Worm (Caenorhabditis elegans) whole organism, L3 larva: ENCODE data around the gene F41G4.7.
A peak's percentile ranks its signal among the peaks of the same experiment; 100 is the strongest.

Experiments
- R02D3.7 ChIP-seq: fragments of 150-350 bp; optimal IDR thresholded peaks from 2 replicates; lab custom pipeline; 2014; ENCODE audit warnings: missing biosample characterization, missing genetic modification characterization
- aly-2 ChIP-seq: fragments of 150-350 bp; optimal IDR thresholded peaks from 2 replicates; lab custom pipeline; 2014; ENCODE audit warnings: missing biosample characterization, missing genetic modification characterization
- ama-1 ChIP-seq: fragments of 150-350 bp; optimal IDR thresholded peaks from 2 replicates; lab custom pipeline; 2018
- ceh-16 ChIP-seq: sonication (generic microtip); optimal IDR thresholded peaks from 2 replicates; lab custom pipeline; 2017; ENCODE audit warnings: missing biosample characterization, missing genetic modification characterization
- ceh-28 ChIP-seq: fragments of 150-350 bp; optimal IDR thresholded peaks from 2 replicates; lab custom pipeline; 2014; ENCODE audit warnings: missing biosample characterization, missing genetic modification reagents, missing genetic modification characterization
- ceh-82 ChIP-seq: fragments of 150-350 bp; optimal IDR thresholded peaks from 2 replicates; lab custom pipeline; 2014; ENCODE audit warnings: missing biosample characterization, missing genetic modification characterization
- ceh-9 ChIP-seq: sonication (generic microtip); optimal IDR thresholded peaks from 2 replicates; lab custom pipeline; 2018; ENCODE audit warnings: missing biosample characterization, missing genetic modification characterization
- daf-12 ChIP-seq: fragments of 150-350 bp; optimal IDR thresholded peaks from 2 replicates; lab custom pipeline; 2014; ENCODE audit warnings: missing biosample characterization, missing genetic modification reagents, missing genetic modification characterization
- egl-27 ChIP-seq: sonication (generic microtip); optimal IDR thresholded peaks from 4 replicates; lab custom pipeline; 2017; ENCODE audit warnings: missing biosample characterization, missing genetic modification reagents, missing genetic modification characterization
- elt-1 ChIP-seq: fragments of 150-350 bp; optimal IDR thresholded peaks from 2 replicates; lab custom pipeline; 2014; ENCODE audit warnings: missing biosample characterization, missing genetic modification characterization
- elt-2 ChIP-seq: sonication (generic microtip); optimal IDR thresholded peaks from 2 replicates; lab custom pipeline; 2016; ENCODE audit warnings: missing genetic modification reagents, mild to moderate bottlenecking, missing genetic modification characterization, missing compliant biosample characterization
- fkh-10 ChIP-seq: sonication (generic microtip); optimal IDR thresholded peaks from 2 replicates; lab custom pipeline; 2017; ENCODE audit warnings: missing biosample characterization, missing genetic modification reagents, missing genetic modification characterization
- fkh-2 ChIP-seq: fragments of 150-350 bp; optimal IDR thresholded peaks from 2 replicates; lab custom pipeline; 2014; ENCODE audit warnings: missing biosample characterization, missing genetic modification reagents, missing genetic modification characterization
- fos-1 ChIP-seq: fragments of 150-350 bp; optimal IDR thresholded peaks from 2 replicates; lab custom pipeline; 2014; ENCODE audit warnings: missing biosample characterization, missing genetic modification characterization
- hmg-11 ChIP-seq: sonication (generic microtip); optimal IDR thresholded peaks from 2 replicates; lab custom pipeline; 2016; ENCODE audit warnings: missing genetic modification characterization, missing compliant biosample characterization
- lin-39 ChIP-seq: fragments of 150-350 bp; optimal IDR thresholded peaks from 2 replicates; lab custom pipeline; 2018; ENCODE audit warnings: missing biosample characterization, missing genetic modification reagents, missing genetic modification characterization
- mdl-1 ChIP-seq: fragments of 150-350 bp; optimal IDR thresholded peaks from 2 replicates; lab custom pipeline; 2014; ENCODE audit warnings: missing biosample characterization, missing genetic modification characterization
- mml-1 ChIP-seq: fragments of 150-350 bp; sonication (generic microtip); optimal IDR thresholded peaks from 3 replicates; lab custom pipeline; 2014; ENCODE audit warnings: missing biosample characterization, missing genetic modification characterization
- nhr-12 ChIP-seq: fragments of 150-350 bp; optimal IDR thresholded peaks from 2 replicates; lab custom pipeline; 2014; ENCODE audit warnings: missing biosample characterization, missing genetic modification characterization
- nhr-25 ChIP-seq: sonication (generic microtip); optimal IDR thresholded peaks from 2 replicates; lab custom pipeline; 2017; ENCODE audit warnings: missing biosample characterization, missing genetic modification characterization
- nhr-28 ChIP-seq: fragments of 150-350 bp; optimal IDR thresholded peaks from 2 replicates; lab custom pipeline; 2014; ENCODE audit warnings: missing biosample characterization, missing genetic modification characterization
- nhr-43 ChIP-seq: sonication (generic microtip); optimal IDR thresholded peaks from 2 replicates; lab custom pipeline; 2016; ENCODE audit warnings: mild to moderate bottlenecking, missing genetic modification characterization, missing compliant biosample characterization; ENCODE audit not compliant: poor library complexity, severe bottlenecking
- nhr-67 ChIP-seq: fragments of 150-350 bp; optimal IDR thresholded peaks from 2 replicates; lab custom pipeline; 2014; ENCODE audit warnings: missing biosample characterization, missing genetic modification characterization
- nhr-77 ChIP-seq: fragments of 150-350 bp; optimal IDR thresholded peaks from 2 replicates; lab custom pipeline; 2014; ENCODE audit warnings: missing biosample characterization, missing genetic modification characterization
- pha-4 ChIP-seq: fragments of 150-350 bp; optimal IDR thresholded peaks from 2 replicates; lab custom pipeline; 2014; ENCODE audit warnings: missing biosample characterization, missing genetic modification reagents, missing genetic modification characterization
- pqm-1 ChIP-seq: fragments of 150-350 bp; optimal IDR thresholded peaks from 2 replicates; lab custom pipeline; 2017; ENCODE audit warnings: missing biosample characterization, missing genetic modification characterization, inconsistent platforms
- sea-2 ChIP-seq: fragments of 150-350 bp; sonication (generic microtip); optimal IDR thresholded peaks from 4 replicates; lab custom pipeline; 2014; ENCODE audit warnings: missing biosample characterization, missing genetic modification reagents, missing genetic modification characterization
- skn-1 ChIP-seq: fragments of 150-350 bp; optimal IDR thresholded peaks from 2 replicates; lab custom pipeline; 2014; ENCODE audit warnings: missing biosample characterization, missing genetic modification characterization
- snpc-4 ChIP-seq: fragments of 150-350 bp; optimal IDR thresholded peaks from 2 replicates; lab custom pipeline; 2014; ENCODE audit warnings: missing biosample characterization, missing genetic modification characterization
- tbx-2 ChIP-seq: sonication (generic microtip); optimal IDR thresholded peaks from 2 replicates; lab custom pipeline; 2016; ENCODE audit warnings: mild to moderate bottlenecking, missing genetic modification characterization, missing compliant biosample characterization
- ztf-11 ChIP-seq: fragments of 150-350 bp; optimal IDR thresholded peaks from 2 replicates; lab custom pipeline; 2014; ENCODE audit warnings: missing biosample characterization, missing genetic modification characterization
- ztf-4 ChIP-seq: fragments of 150-350 bp; optimal IDR thresholded peaks from 2 replicates; lab custom pipeline; 2014; ENCODE audit warnings: missing biosample characterization, missing genetic modification characterization

Gene F41G4.7

ce11 chrX:16868931-16869330 is 32.7 kb upstream of the F41G4.7 start, which contains the start of gene aakg-2:
Gene aakg-2 (minus strand): TSS chrX:16869031.
- TF ChIP-seq pha-4 (tag; lab: Kevin White, UChicago) (peak; percentile 9), pqm-1 (no peak), tbx-2 (tag; lab: Kevin White, UChicago) (no peak), nhr-67 (tag; lab: Kevin White, UChicago) (no peak)

ce11 chrX:16865675-16866074 is 29.5 kb upstream of the F41G4.7 start:
- TF ChIP-seq egl-27 (tag; lab: Kevin White, UChicago): no peak
- no peak for TF ChIP-seq nhr-77 (tag; lab: Kevin White, UChicago)
- no peak for TF ChIP-seq ama-1 (lab: Kevin White, UChicago)
- TF ChIP-seq snpc-4: no peak
- no peak for TF ChIP-seq fos-1 (tag; lab: Kevin White, UChicago)
- TF ChIP-seq, all 47 proteins: peak for 0

ce11 chrX:16865016-16865415 is 28.8 kb upstream of the F41G4.7 start:
- TF ChIP-seq pqm-1 (peak; percentile 10), ceh-16 (tag; lab: Kevin White, UChicago) (no peak), skn-1 (tag; lab: Kevin White, UChicago) (no peak), elt-2 (peak; percentile 81), snpc-4 (no peak), aly-2 (tag; lab: Kevin White, UChicago) (no peak), ztf-4 (no peak), ceh-9 (no peak), egl-27 (tag; lab: Kevin White, UChicago) (no peak), hmg-11 (tag; lab: Kevin White, UChicago) (no peak), daf-12 (tag; lab: Kevin White, UChicago) (no peak), sea-2 (GFP tag; lab: Kevin White, UChicago) (no peak), ama-1 (lab: Kevin White, UChicago) (no peak), lin-39 (no peak), nhr-12 (tag; lab: Kevin White, UChicago) (no peak)
- TF ChIP-seq, all 47 proteins: peak for 2

ce11 chrX:16863320-16863719 is 27.1 kb upstream of the F41G4.7 start:
- TF ChIP-seq ztf-11 (tag; lab: Kevin White, UChicago) (no peak), nhr-25 (tag; lab: Kevin White, UChicago) (no peak), nhr-12 (tag; lab: Kevin White, UChicago) (no peak), fkh-10 (GFP tag; lab: Kevin White, UChicago) (no peak), tbx-2 (tag; lab: Kevin White, UChicago) (no peak), fos-1 (tag; lab: Kevin White, UChicago) (no peak)

ce11 chrX:16859956-16860446 is 23.8 kb upstream of the F41G4.7 start, which contains the start of gene T20F7.3:
Gene T20F7.3 (plus strand): TSS chrX:16860396.
- no peak for TF ChIP-seq aly-2 (tag; lab: Kevin White, UChicago)
- peak; percentile 64 for TF ChIP-seq elt-2

- TF ChIP-seq elt-1: no peak
- TF ChIP-seq nhr-28 (tag; lab: Kevin White, UChicago): no peak
- TF ChIP-seq ceh-16 (tag; lab: Kevin White, UChicago): no peak
- no peak for TF ChIP-seq lin-39
- no peak for TF ChIP-seq mdl-1 (tag; lab: Kevin White, UChicago)
- no peak for TF ChIP-seq nhr-43 (tag; lab: Kevin White, UChicago)
- TF ChIP-seq elt-2: no peak
- no peak for TF ChIP-seq snpc-4
- no peak for TF ChIP-seq sea-2 (GFP tag; lab: Kevin White, UChicago)
- no peak for TF ChIP-seq fkh-2 (tag; lab: Kevin White, UChicago)
- no peak for TF ChIP-seq nhr-67 (tag; lab: Kevin White, UChicago)
- no peak for TF ChIP-seq pha-4 (tag; lab: Kevin White, UChicago)
- no peak for TF ChIP-seq R02D3.7 (tag; lab: Kevin White, UChicago)
Observed at ce11 chrX:16844924-16845323, 8.7 kb upstream of the F41G4.7 start, which contains the start of gene F41G4.8. Gene F41G4.8 (minus strand): TSS chrX:16845024.

ce11 chrX:16842935-16843334 is 6.7 kb upstream of the F41G4.7 start:
- TF ChIP-seq elt-2 (no peak), ceh-82 (tag; lab: Kevin White, UChicago) (no peak), nhr-67 (tag; lab: Kevin White, UChicago) (no peak), fkh-2 (tag; lab: Kevin White, UChicago) (no peak), fos-1 (tag; lab: Kevin White, UChicago) (no peak), ztf-11 (tag; lab: Kevin White, UChicago) (no peak), aly-2 (tag; lab: Kevin White, UChicago) (no peak), mml-1 (tag; lab: Kevin White, UChicago) (no peak), nhr-25 (tag; lab: Kevin White, UChicago) (no peak), egl-27 (tag; lab: Kevin White, UChicago) (no peak), sea-2 (GFP tag; lab: Kevin White, UChicago) (no peak), snpc-4 (no peak), ceh-28 (tag; lab: Kevin White, UChicago) (no peak)
